Worm (Caenorhabditis elegans): Measurements from ENCODE around the gene cul-3.
A peak's percentile ranks its signal among the peaks of the same experiment; 100 is the strongest.

cul-3 gene

DNA sequence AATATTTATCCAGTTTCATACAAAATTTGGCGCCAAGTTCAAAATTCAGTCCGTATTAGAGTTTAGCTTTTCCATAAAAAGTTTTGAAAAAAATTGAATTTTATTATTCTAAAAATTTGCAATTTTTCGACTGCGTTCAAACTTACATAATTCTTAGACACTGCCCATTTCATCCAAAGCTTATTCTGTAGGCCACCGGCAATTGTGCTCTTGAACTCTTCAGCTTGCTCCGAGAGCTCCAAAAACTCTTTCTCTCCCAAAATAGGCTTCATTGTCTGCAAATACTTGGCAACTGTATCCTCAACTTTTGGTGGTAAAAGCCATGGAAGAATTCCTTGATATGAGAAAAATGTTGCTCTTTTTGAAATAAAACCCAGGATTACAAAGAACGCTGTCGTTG is 27.2 kb upstream of the cul-3 start:
- TF ChIP-seq pha-4 (tag; optimal IDR thresholded peaks at IDR 0.05) (no peak), unc-55 (GFP tag; optimal IDR thresholded peaks at IDR 0.05) (no peak), ceh-31 (tag; optimal IDR thresholded peaks at IDR 0.05) (no peak), hlh-8 (tag; optimal IDR thresholded peaks at IDR 0.05) (no peak), ceh-19 (GFP tag; optimal IDR thresholded peaks at IDR 0.05) (no peak), lim-6 (tag; optimal IDR thresholded peaks at IDR 0.05) (no peak), hlh-30 (tag; optimal IDR thresholded peaks at IDR 0.05; ENCODE audit: insufficient read depth) (no peak), K09A11.1 (tag; optimal IDR thresholded peaks at IDR 0.05; ENCODE audit: insufficient read depth) (no peak), ceh-2 (tag; optimal IDR thresholded peaks at IDR 0.05) (no peak), gmeb-2 (tag; optimal IDR thresholded peaks at IDR 0.05) (no peak), nfya-1 (tag; optimal IDR thresholded peaks at IDR 0.05) (no peak), C08G9.2 (tag; optimal IDR thresholded peaks at IDR 0.05) (no peak)

DNA sequence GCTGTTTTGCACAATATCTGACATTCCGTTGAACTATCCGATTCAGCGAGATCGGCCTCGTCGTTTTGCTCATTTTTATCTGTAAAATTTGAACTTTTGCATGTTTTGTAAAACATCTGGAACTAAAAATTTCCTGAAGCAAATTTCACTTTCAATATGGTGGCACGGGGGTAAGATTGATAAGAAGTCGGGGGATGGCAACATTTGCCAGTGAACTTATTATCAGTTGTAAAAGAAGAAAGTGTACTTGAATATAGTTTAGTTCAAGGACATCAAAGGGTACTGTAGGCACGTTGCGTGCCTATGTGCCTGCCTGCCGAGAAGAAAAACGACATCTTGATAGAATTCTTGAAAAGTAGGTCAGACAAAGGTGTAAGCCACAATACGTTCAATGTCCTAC is 25.9 kb upstream of the cul-3 start, which contains the start of gene W03F9.4:
W03F9.4 (minus strand) TSS at position 79 of the 400 bp plus-strand sequence.
- no peak for TF ChIP-seq ceh-34 (tag; optimal IDR thresholded peaks at IDR 0.05)
- no peak for TF ChIP-seq C38D4.7 (GFP tag; optimal IDR thresholded peaks at IDR 0.05)
- TF ChIP-seq tbx-7 (tag; optimal IDR thresholded peaks at IDR 0.05): no peak
- TF ChIP-seq madf-2 (tag; optimal IDR thresholded peaks at IDR 0.05): no peak
- TF ChIP-seq pros-1 (tag; optimal IDR thresholded peaks at IDR 0.05): no peak
- TF ChIP-seq ceh-22 (tag; optimal IDR thresholded peaks at IDR 0.05): no peak
- TF ChIP-seq hlh-15 (tag; optimal IDR thresholded peaks at IDR 0.05): no peak
- no peak for TF ChIP-seq gmeb-2 (tag; optimal IDR thresholded peaks at IDR 0.05)
- TF ChIP-seq ceh-24 (tag; optimal IDR thresholded peaks at IDR 0.05): no peak
- TF ChIP-seq ceh-9 (tag; optimal IDR thresholded peaks at IDR 0.05): no peak
- TF ChIP-seq fkh-6 (tag; optimal IDR thresholded peaks at IDR 0.05): no peak

DNA sequence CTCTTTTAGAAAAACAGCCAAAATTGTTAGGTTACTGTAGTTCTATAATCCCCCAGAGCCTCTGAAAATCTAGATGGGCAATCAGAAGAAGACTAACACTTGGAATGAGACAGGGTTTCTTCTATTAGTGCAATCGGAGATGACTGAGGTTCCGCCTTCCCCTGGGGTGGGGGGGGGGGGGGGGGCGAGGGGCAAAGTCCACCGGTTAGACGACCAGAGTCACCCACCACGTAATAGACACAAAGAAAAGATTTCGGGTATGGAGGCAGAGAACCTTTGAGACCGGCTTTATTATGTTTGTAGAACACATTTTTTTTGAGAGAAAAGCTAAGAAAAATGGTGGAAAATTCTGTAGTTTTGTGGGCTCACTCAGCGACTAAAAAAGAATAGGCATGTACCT is 25.1 kb upstream of the cul-3 start:
- no peak for TF ChIP-seq nhr-11 (tag; optimal IDR thresholded peaks at IDR 0.05)
- no peak for TF ChIP-seq fkh-10 (GFP tag; optimal IDR thresholded peaks at IDR 0.05)
- TF ChIP-seq unc-42 (tag; optimal IDR thresholded peaks at IDR 0.05): no peak
- TF ChIP-seq F13H6.1 (tag; optimal IDR thresholded peaks at IDR 0.05): no peak
- TF ChIP-seq madf-2 (tag; optimal IDR thresholded peaks at IDR 0.05): no peak
- TF ChIP-seq hlh-15 (tag; optimal IDR thresholded peaks at IDR 0.05): no peak

- TF ChIP-seq unc-86 (tag; optimal IDR thresholded peaks at IDR 0.05) (no peak), ref-2 (tag; optimal IDR thresholded peaks at IDR 0.05) (peak; percentile 43)
Measured at ce11 chrV:153867-154266, 23.4 kb upstream of the cul-3 start.

DNA sequence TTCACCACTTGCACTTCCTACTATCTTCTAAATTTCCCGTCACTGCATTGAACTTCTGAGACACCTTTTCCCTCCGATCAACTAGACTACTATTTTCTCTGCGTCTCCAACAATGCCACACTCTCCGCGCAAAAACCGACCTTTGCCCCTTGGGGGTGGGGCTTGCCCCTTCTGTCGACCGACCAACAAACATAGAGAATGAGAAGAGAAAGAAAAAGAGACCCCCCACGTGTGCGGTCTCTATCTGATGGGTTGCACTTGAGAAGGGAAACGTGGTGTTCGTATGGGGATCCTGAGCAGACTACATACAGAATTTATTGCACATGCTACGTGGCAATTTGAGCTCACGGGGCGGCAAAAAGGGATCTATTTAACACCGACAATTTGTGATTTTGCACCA is 22.0 kb upstream of the cul-3 start:
- no peak for TF ChIP-seq fkh-10 (GFP tag; optimal IDR thresholded peaks at IDR 0.05)
- TF ChIP-seq tbx-2 (tag; optimal IDR thresholded peaks at IDR 0.05): peak; percentile 56
- TF ChIP-seq madf-2 (tag; optimal IDR thresholded peaks at IDR 0.05): no peak
- no peak for TF ChIP-seq ceh-30 (tag; optimal IDR thresholded peaks at IDR 0.05)
- no peak for TF ChIP-seq ceh-24 (tag; optimal IDR thresholded peaks at IDR 0.05)
- TF ChIP-seq syd-9 (tag; optimal IDR thresholded peaks at IDR 0.05): no peak
- peak; percentile 67 for TF ChIP-seq hlh-30 (tag; optimal IDR thresholded peaks at IDR 0.05; ENCODE audit: insufficient read depth)
- TF ChIP-seq ceh-48 (tag; optimal IDR thresholded peaks at IDR 0.05): no peak
- TF ChIP-seq ttx-3 (tag; optimal IDR thresholded peaks at IDR 0.05): no peak
- no peak for TF ChIP-seq ets-4 (tag; optimal IDR thresholded peaks at IDR 0.05)
- TF ChIP-seq hlh-15 (tag; optimal IDR thresholded peaks at IDR 0.05): no peak
- TF ChIP-seq ceh-2 (tag; optimal IDR thresholded peaks at IDR 0.05): peak; percentile 38
- no peak for TF ChIP-seq sox-2 (GFP tag; IDR thresholded peaks at IDR 0.05)
- peak; percentile 46 for TF ChIP-seq ceh-34 (tag; optimal IDR thresholded peaks at IDR 0.05)
- TF ChIP-seq nhr-11 (tag; optimal IDR thresholded peaks at IDR 0.05): no peak
- TF ChIP-seq ceh-31 (tag; optimal IDR thresholded peaks at IDR 0.05): peak; percentile 54
- TF ChIP-seq F13H6.1 (tag; optimal IDR thresholded peaks at IDR 0.05): no peak
- no peak for TF ChIP-seq unc-42 (tag; optimal IDR thresholded peaks at IDR 0.05)
- no peak for TF ChIP-seq elt-2 (tag; optimal IDR thresholded peaks at IDR 0.05)
- no peak for TF ChIP-seq ama-1 (optimal IDR thresholded peaks at IDR 0.05)
- TF ChIP-seq C08G9.2 (tag; optimal IDR thresholded peaks at IDR 0.05): no peak
- no peak for TF ChIP-seq eyg-1 (tag; optimal IDR thresholded peaks at IDR 0.05)
- no peak for TF ChIP-seq ceh-6 (GFP tag; optimal IDR thresholded peaks at IDR 0.05)
- no peak for TF ChIP-seq K09A11.1 (tag; optimal IDR thresholded peaks at IDR 0.05; ENCODE audit: insufficient read depth)
- no peak for TF ChIP-seq ceh-19 (GFP tag; optimal IDR thresholded peaks at IDR 0.05)
- no peak for TF ChIP-seq hlh-13 (GFP tag; optimal IDR thresholded peaks at IDR 0.05)
- no peak for TF ChIP-seq Y22D7AL.16 (tag; optimal IDR thresholded peaks at IDR 0.05)
- no peak for TF ChIP-seq pros-1 (tag; optimal IDR thresholded peaks at IDR 0.05)
- no peak for TF ChIP-seq ceh-9 (tag; optimal IDR thresholded peaks at IDR 0.05)
- TF ChIP-seq nhr-232 (tag; optimal IDR thresholded peaks at IDR 0.05): no peak
- no peak for TF ChIP-seq sox-4 (tag; optimal IDR thresholded peaks at IDR 0.05)
- TF ChIP-seq lim-6 (tag; optimal IDR thresholded peaks at IDR 0.05): no peak
